Worm (Caenorhabditis elegans): ENCODE measurements around the gene taf-10.

The taf-10 gene

ce11 chrV:4693282-4693588 lies 6.3 kb downstream of the taf-10 start (continued):
- TF ChIP-seq elt-3 (tag; optimal IDR thresholded peaks at IDR 0.05) (no peak), nhr-237 (tag; optimal IDR thresholded peaks at IDR 0.05) (no peak), unc-86 (tag; optimal IDR thresholded peaks at IDR 0.05) (no peak), egl-27 (tag; optimal IDR thresholded peaks at IDR 0.05) (no peak), unc-98 (GFP tag; IDR thresholded peaks at IDR 0.05) (no peak), ceh-90 (tag; optimal IDR thresholded peaks at IDR 0.05) (no peak), fos-1 (tag; optimal IDR thresholded peaks at IDR 0.05) (no peak), nhr-20 (tag; optimal IDR thresholded peaks at IDR 0.05) (peak; percentile 61), swsn-7 (tag; optimal IDR thresholded peaks at IDR 0.05) (no peak), C34B4.2 (tag; optimal IDR thresholded peaks at IDR 0.05) (no peak), dsc-1 (tag; optimal IDR thresholded peaks at IDR 0.05) (no peak), unc-62 (GFP tag; optimal IDR thresholded peaks at IDR 0.05) (no peak), nhr-77 (tag; optimal IDR thresholded peaks at IDR 0.05) (no peak), nhr-85 (tag) (no peak), tlp-1 (tag; optimal IDR thresholded peaks at IDR 0.05) (no peak), sox-4 (tag; optimal IDR thresholded peaks at IDR 0.05) (no peak), lin-14 (GFP tag; optimal IDR thresholded peaks at IDR 0.05) (peak; percentile 69), lir-3 (tag; optimal IDR thresholded peaks at IDR 0.05; ENCODE audit: poor library complexity) (no peak), C16A3.4 (tag; optimal IDR thresholded peaks at IDR 0.05) (no peak), fkh-10 (GFP tag; optimal IDR thresholded peaks at IDR 0.05) (no peak), ces-1 (GFP tag; optimal IDR thresholded peaks at IDR 0.05) (no peak), mab-9 (GFP tag; IDR thresholded peaks at IDR 0.05) (no peak), snpc-4 (tag; optimal IDR thresholded peaks at IDR 0.05) (no peak), lin-15B (tag; optimal IDR thresholded peaks at IDR 0.05) (no peak), zip-4 (GFP tag; optimal IDR thresholded peaks at IDR 0.05) (no peak), dpl-1 (GFP tag; optimal IDR thresholded peaks at IDR 0.05) (no peak), zag-1 (tag; optimal IDR thresholded peaks at IDR 0.05) (no peak), aly-2 (tag; optimal IDR thresholded peaks at IDR 0.05) (no peak), pqm-1 (tag; optimal IDR thresholded peaks at IDR 0.05) (no peak), lin-39 (tag; optimal IDR thresholded peaks at IDR 0.05) (no peak), isw-1 (GFP tag; IDR thresholded peaks at IDR 0.05) (no peak), elt-2 (tag; optimal IDR thresholded peaks at IDR 0.05) (no peak), ceh-82 (tag; optimal IDR thresholded peaks at IDR 0.05) (no peak), sup-37 (GFP tag; optimal IDR thresholded peaks at IDR 0.05) (no peak), nhr-28 (tag; optimal IDR thresholded peaks at IDR 0.05) (no peak), skn-1 (tag; optimal IDR thresholded peaks at IDR 0.05) (no peak), lsy-2 (tag; optimal IDR thresholded peaks at IDR 0.05) (peak; percentile 28 to 56), hlh-4 (tag; optimal IDR thresholded peaks at IDR 0.05) (no peak), hpl-2 (GFP tag; optimal IDR thresholded peaks at IDR 0.05) (no peak), efl-3 (GFP tag; optimal IDR thresholded peaks at IDR 0.05) (no peak), snu-23 (GFP tag; optimal IDR thresholded peaks at IDR 0.05) (peak; percentile 28), tbx-2 (tag; optimal IDR thresholded peaks at IDR 0.05) (peak; percentile 46), ceh-63 (GFP tag; optimal IDR thresholded peaks at IDR 0.05) (no peak), irx-1 (tag; optimal IDR thresholded peaks at IDR 0.05) (no peak), efl-1 (optimal IDR thresholded peaks at IDR 0.05) (no peak), efl-1 (GFP tag; optimal IDR thresholded peaks at IDR 0.05 in 1 of 2) (no peak), ceh-88 (GFP tag; IDR thresholded peaks at IDR 0.05) (no peak), mdl-1 (tag; optimal IDR thresholded peaks at IDR 0.05) (peak in 1 of 2 experiments; percentile 27), pax-3 (tag; optimal IDR thresholded peaks at IDR 0.05) (no peak), grh-1 (GFP tag; IDR thresholded peaks at IDR 0.05) (no peak), blmp-1 (tag; optimal IDR thresholded peaks at IDR 0.05) (no peak), unc-130 (tag; optimal IDR thresholded peaks at IDR 0.05) (peak; percentile 32), nhr-47 (tag; optimal IDR thresholded peaks at IDR 0.05) (no peak), nhr-71 (tag; optimal IDR thresholded peaks at IDR 0.05) (peak; percentile 64), nhr-84 (tag; optimal IDR thresholded peaks at IDR 0.05) (no peak)

Measured in whole organism, L1 larva.